Fruit fly (Drosophila melanogaster) whole organism, embryonic: ENCODE data around the gene CG5376.

Experiments
- CG10267 ChIP-seq: fragments of 200-800 bp; sonication (Bioruptor generic); optimal IDR thresholded peaks from 2 replicates; lab custom pipeline; 2018; ENCODE audit warnings: missing biosample characterization, mild to moderate bottlenecking, missing genetic modification characterization, moderate library complexity
- CG11247 ChIP-seq: fragments of 200-800 bp; sonication (Bioruptor generic); IDR thresholded peaks from 2 replicates; pipeline ENCODE4 v1.3.6; 2022; ENCODE audit warnings: missing biosample characterization, missing genetic modification characterization
- CG12659 ChIP-seq: fragments of 200-800 bp; sonication (Bioruptor generic); optimal IDR thresholded peaks from 3 replicates; lab custom pipeline; 2017; ENCODE audit warnings: mild to moderate bottlenecking, missing biosample characterization, missing genetic modification reagents, missing genetic modification characterization
- CG13424 ChIP-seq: fragments of 200-800 bp; sonication (Bioruptor generic); optimal IDR thresholded peaks from 2 replicates; lab custom pipeline; 2019; ENCODE audit warnings: missing biosample characterization, mild to moderate bottlenecking, missing genetic modification characterization, moderate library complexity
- CG14710 ChIP-seq: fragments of 200-800 bp; sonication (Bioruptor generic); optimal IDR thresholded peaks from 3 replicates; lab custom pipeline; 2019; ENCODE audit warnings: missing biosample characterization, mild to moderate bottlenecking, missing genetic modification characterization, moderate library complexity
- CG15601 ChIP-seq: fragments of 200-800 bp; sonication (Bioruptor generic); optimal IDR thresholded peaks from 3 replicates; lab custom pipeline; 2019; ENCODE audit warnings: missing biosample characterization, mild to moderate bottlenecking, missing genetic modification characterization, moderate library complexity
- CG1603 ChIP-seq: fragments of 200-800 bp; sonication (Bioruptor generic); optimal IDR thresholded peaks from 2 replicates; lab custom pipeline; 2019; ENCODE audit warnings: missing biosample characterization, mild to moderate bottlenecking, missing genetic modification characterization, moderate library complexity
- CG17186 ChIP-seq: fragments of 200-800 bp; sonication (Bioruptor generic); optimal IDR thresholded peaks from 3 replicates; lab custom pipeline; 2017; ENCODE audit warnings: missing biosample characterization, missing genetic modification reagents, missing genetic modification characterization
- CG2116 ChIP-seq: fragments of 200-800 bp; sonication (Bioruptor generic); optimal IDR thresholded peaks from 3 replicates; lab custom pipeline; 2018; ENCODE audit warnings: missing biosample characterization, mild to moderate bottlenecking, missing genetic modification characterization
- CG32532 ChIP-seq: fragments of 200-800 bp; sonication (Bioruptor generic); IDR thresholded peaks from 2 replicates; pipeline ENCODE4 v1.3.6; 2022; ENCODE audit warnings: missing biosample characterization, missing genetic modification characterization
- CG3281 ChIP-seq: fragments of 200-800 bp; sonication (Bioruptor generic); optimal IDR thresholded peaks from 3 replicates; lab custom pipeline; 2017; ENCODE audit warnings: missing biosample characterization, mild to moderate bottlenecking, missing genetic modification characterization
- CG4617 ChIP-seq: fragments of 200-800 bp; sonication (Bioruptor generic); optimal IDR thresholded peaks from 3 replicates; lab custom pipeline; 2016; ENCODE audit warnings: missing biosample characterization, missing genetic modification characterization, borderline replicate concordance
- CG4730 ChIP-seq: fragments of 200-800 bp; sonication (Bioruptor generic); IDR thresholded peaks from 2 replicates; pipeline ENCODE4 v1.3.6; 2022; ENCODE audit warnings: missing biosample characterization, missing genetic modification characterization
- CG5180 ChIP-seq: fragments of 200-800 bp; sonication (Bioruptor generic); optimal IDR thresholded peaks from 3 replicates; lab custom pipeline; 2017; ENCODE audit warnings: missing biosample characterization, missing genetic modification characterization, mild to moderate bottlenecking, moderate library complexity, missing genetic modification reagents
- CG6791 ChIP-seq: fragments of 200-800 bp; sonication (Bioruptor generic); IDR thresholded peaks from 3 replicates; pipeline ENCODE4 v1.3.6; 2022; ENCODE audit warnings: missing biosample characterization, missing genetic modification characterization; ENCODE audit not compliant: partially characterized antibody
- CG8359 ChIP-seq: fragments of 200-800 bp; sonication (Bioruptor generic); optimal IDR thresholded peaks from 2 replicates; lab custom pipeline; 2017; ENCODE audit warnings: missing biosample characterization, mild to moderate bottlenecking, missing genetic modification characterization, borderline replicate concordance
- CG9797 ChIP-seq: fragments of 200-800 bp; sonication (Bioruptor generic); optimal IDR thresholded peaks from 3 replicates; lab custom pipeline; 2018; ENCODE audit warnings: missing biosample characterization, mild to moderate bottlenecking, missing genetic modification characterization
- D ChIP-seq, 2 experiments: fragments of 200-800 bp in 1 of 2; fragments of >200 bp in 1 of 2; sonication (Bioruptor generic) in 1 of 2; optimal IDR thresholded peaks; 2 replicates in 1 of 2; 3 replicates in 1 of 2; lab custom pipeline; 2017; ENCODE audit warnings: mild to moderate bottlenecking in 1 of 2, missing biosample characterization in 1 of 2, missing genetic modification characterization in 1 of 2, missing genetic modification reagents in 1 of 2
- Dp ChIP-seq: fragments of 200-800 bp; sonication (Bioruptor generic); optimal IDR thresholded peaks from 2 replicates; lab custom pipeline; 2018; ENCODE audit warnings: missing biosample characterization, mild to moderate bottlenecking, missing genetic modification characterization, moderate library complexity
- E2f2 ChIP-seq: fragments of 200-800 bp; sonication (Bioruptor generic); IDR thresholded peaks from 2 replicates; pipeline ENCODE4 v1.3.6; 2022; ENCODE audit warnings: missing biosample characterization, missing genetic modification characterization
- ERR ChIP-seq: fragments of 200-800 bp; sonication (Bioruptor generic); optimal IDR thresholded peaks from 2 replicates; lab custom pipeline; 2016; ENCODE audit warnings: missing biosample characterization, missing genetic modification characterization
- Ets65A ChIP-seq: fragments of 200-800 bp; sonication (Bioruptor generic); peaks from one replicate; lab custom pipeline; 2016; ENCODE audit warnings: missing biosample characterization, missing genetic modification characterization
- Gsc ChIP-seq: fragments of 200-800 bp; sonication (Bioruptor generic); IDR thresholded peaks from 2 replicates; pipeline ENCODE4 v1.3.6; 2022; ENCODE audit warnings: missing biosample characterization, missing genetic modification characterization
- HHEX ChIP-seq: fragments of 200-800 bp; sonication (Bioruptor generic); optimal IDR thresholded peaks from 3 replicates; lab custom pipeline; 2017; ENCODE audit warnings: missing biosample characterization, mild to moderate bottlenecking, missing genetic modification characterization, missing genetic modification reagents
- Hand ChIP-seq: fragments of 200-800 bp; sonication (Bioruptor generic); optimal IDR thresholded peaks from 2 replicates; lab custom pipeline; 2017; ENCODE audit warnings: mild to moderate bottlenecking, missing biosample characterization, missing genetic modification reagents, missing genetic modification characterization
- Jarid2 ChIP-seq: fragments of 200-800 bp; sonication (Bioruptor generic); optimal IDR thresholded peaks from 3 replicates; lab custom pipeline; 2017; ENCODE audit warnings: mild to moderate bottlenecking, missing biosample characterization, missing genetic modification reagents, missing genetic modification characterization
- Mes4 ChIP-seq: fragments of 200-800 bp; sonication (Bioruptor generic); optimal IDR thresholded peaks from 2 replicates; lab custom pipeline; 2016; ENCODE audit warnings: missing biosample characterization, missing genetic modification characterization
- Sox100B ChIP-seq: fragments of 200-800 bp; sonication (Bioruptor generic); optimal IDR thresholded peaks from 3 replicates; lab custom pipeline; 2018; ENCODE audit warnings: missing biosample characterization, mild to moderate bottlenecking, missing genetic modification characterization
- Sry-β ChIP-seq: fragments of 200-800 bp; sonication (Bioruptor generic); optimal IDR thresholded peaks from 2 replicates; lab custom pipeline; 2018; ENCODE audit warnings: missing biosample characterization, mild to moderate bottlenecking, missing genetic modification characterization, moderate library complexity
- Vsx1 ChIP-seq: fragments of 200-800 bp; sonication (Bioruptor generic); optimal IDR thresholded peaks from 2 replicates; lab custom pipeline; 2017; ENCODE audit warnings: missing biosample characterization, mild to moderate bottlenecking, missing genetic modification characterization, missing genetic modification reagents
- YL-1 ChIP-seq: fragments of 200-800 bp; sonication (Bioruptor generic); optimal IDR thresholded peaks from 3 replicates; lab custom pipeline; 2017; ENCODE audit warnings: missing biosample characterization, mild to moderate bottlenecking, missing genetic modification characterization
- chinmo ChIP-seq: fragments of 200-800 bp; sonication (Bioruptor generic); IDR thresholded peaks from 4 replicates; pipeline ENCODE4 v1.3.6; 2022; ENCODE audit warnings: missing biosample characterization, missing genetic modification characterization; ENCODE audit not compliant: partially characterized antibody
- cwo ChIP-seq: fragments of 200-800 bp; sonication (Bioruptor generic); optimal IDR thresholded peaks from 3 replicates; lab custom pipeline; 2017; ENCODE audit warnings: missing biosample characterization, missing genetic modification characterization, mild to moderate bottlenecking, moderate library complexity, missing genetic modification reagents
- esg ChIP-seq: fragments of 200-800 bp; sonication (Bioruptor generic); conservative IDR thresholded peaks from 2 replicates; pipeline ENCODE4 v1.3.6; 2022; ENCODE audit warnings: missing biosample characterization, missing genetic modification characterization
- hbn ChIP-seq: fragments of 200-800 bp; sonication (Bioruptor generic); IDR thresholded peaks from 2 replicates; pipeline ENCODE4 v1.3.6; 2022; ENCODE audit warnings: missing biosample characterization, missing genetic modification characterization; ENCODE audit not compliant: partially characterized antibody
- hkb ChIP-seq, 2 experiments: fragments of 200-800 bp in 1 of 2; fragments of >200 bp in 1 of 2; sonication (Bioruptor generic) in 1 of 2; IDR thresholded peaks in 1 of 2; optimal IDR thresholded peaks in 1 of 2; 2 replicates each; pipeline versions ENCODE4 v1.3.6 to Lab custom; 2017 to 2022; ENCODE audit warnings: missing biosample characterization in 1 of 2, missing genetic modification characterization in 1 of 2
- knrl ChIP-seq: fragments of 200-800 bp; sonication (Bioruptor generic); IDR thresholded peaks from 3 replicates; pipeline ENCODE4 v1.3.6; 2022; ENCODE audit warnings: missing biosample characterization, missing genetic modification characterization; ENCODE audit not compliant: partially characterized antibody
- nerfin-2 ChIP-seq: fragments of 200-800 bp; sonication (Bioruptor generic); IDR thresholded peaks from 2 replicates; pipeline ENCODE4 v1.3.6; 2022; ENCODE audit warnings: missing biosample characterization, missing genetic modification characterization; ENCODE audit not compliant: partially characterized antibody
- oc ChIP-seq: fragments of 200-800 bp; sonication (Bioruptor generic); optimal IDR thresholded peaks from 2 replicates; lab custom pipeline; 2018; ENCODE audit warnings: missing biosample characterization, mild to moderate bottlenecking, missing genetic modification characterization, moderate library complexity
- otp ChIP-seq: fragments of 200-800 bp; sonication (Bioruptor generic); IDR thresholded peaks from 3 replicates; pipeline ENCODE4, ENCODE4 v1.3.6; 2022; ENCODE audit warnings: missing biosample characterization, missing genetic modification characterization
- phol ChIP-seq: fragments of 200-800 bp; sonication (Bioruptor generic); optimal IDR thresholded peaks from 3 replicates; lab custom pipeline; 2018; ENCODE audit warnings: missing biosample characterization, mild to moderate bottlenecking, missing genetic modification characterization, moderate library complexity
- ranshi ChIP-seq: fragments of 200-800 bp; sonication (Bioruptor generic); IDR thresholded peaks from 2 replicates; pipeline ENCODE4 v1.3.6; 2022; ENCODE audit warnings: missing biosample characterization, missing genetic modification characterization
- tap ChIP-seq: fragments of 200-800 bp; optimal IDR thresholded peaks from 3 replicates; lab custom pipeline; 2019; ENCODE audit warnings: missing biosample characterization, mild to moderate bottlenecking, missing genetic modification characterization, moderate library complexity
- vfl ChIP-seq: fragments of 200-800 bp; sonication (Bioruptor generic); optimal IDR thresholded peaks from 2 replicates; lab custom pipeline; 2016; ENCODE audit warnings: missing biosample characterization, missing genetic modification characterization
- wor ChIP-seq: fragments of 200-800 bp; sonication (Bioruptor generic); IDR thresholded peaks from 2 replicates; pipeline ENCODE4 v1.3.6; 2022; ENCODE audit warnings: missing biosample characterization, missing genetic modification characterization
- zfh2 ChIP-seq: fragments of 200-800 bp; sonication (Bioruptor generic); optimal IDR thresholded peaks from 2 replicates; lab custom pipeline; 2016; ENCODE audit warnings: missing biosample characterization, missing genetic modification characterization

CG5376 gene

DNA sequence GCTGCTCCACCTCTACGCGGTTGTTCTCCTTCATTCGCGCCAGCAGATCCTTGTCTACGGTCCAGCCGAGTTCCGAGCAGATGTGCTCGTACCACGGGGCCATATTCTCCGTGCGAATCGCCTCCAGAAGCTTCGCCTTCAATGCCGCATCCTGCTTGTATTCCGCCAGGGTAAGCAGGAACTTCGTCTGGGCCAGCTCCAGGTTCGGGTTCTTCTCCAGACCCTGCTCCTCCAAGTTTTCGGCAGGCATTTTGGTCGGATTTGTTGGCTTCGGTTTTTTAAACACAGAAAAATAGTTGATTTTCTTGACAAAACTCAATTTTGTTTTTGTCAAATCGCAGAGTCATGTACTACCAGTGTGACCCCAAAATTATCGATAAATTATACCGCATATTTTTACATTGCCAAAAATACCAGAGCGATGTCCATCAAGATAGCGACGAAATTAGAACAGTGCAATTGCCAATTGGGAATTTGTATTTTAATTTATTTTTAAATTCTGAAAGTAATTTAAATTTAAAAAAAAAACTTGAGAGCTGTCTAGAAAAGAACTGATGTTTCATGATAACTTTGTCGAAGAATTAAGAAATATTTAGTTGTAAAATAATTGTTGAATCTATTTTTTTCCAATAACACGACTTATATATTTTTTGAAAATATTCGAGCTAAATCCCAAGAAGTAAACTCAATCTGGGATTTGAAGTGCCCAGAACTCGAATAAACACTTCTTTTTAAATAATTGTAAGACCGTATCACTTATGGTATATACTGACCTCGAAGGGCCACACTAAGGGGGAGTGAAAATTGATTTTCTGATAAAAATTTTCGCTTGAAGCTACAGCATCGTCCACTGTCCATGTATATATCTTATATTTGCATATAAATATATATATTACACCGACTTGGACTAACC lies 26.8 kb downstream of the CG5376 start, which contains the start of the genes Rpn7 and AP-2mu (continued):
- TF ChIP-seq zfh2 (GFP tag; lab: Kevin White, UChicago) = peak; percentile 17
- no peak for TF ChIP-seq cwo (GFP tag; lab: Kevin White, UChicago)
- TF ChIP-seq esg (GFP tag; lab: Robert Waterston, UW) = no peak
- TF ChIP-seq phol (tag; lab: Kevin White, UChicago) = peak; percentile 44
- TF ChIP-seq Sox100B (GFP tag; lab: Kevin White, UChicago) = no peak
- peak; percentile 72 for TF ChIP-seq YL-1 (GFP tag; lab: Kevin White, UChicago)
- TF ChIP-seq nerfin-2 (GFP tag; lab: Robert Waterston, UW) = no peak
- no peak for TF ChIP-seq CG8359
- TF ChIP-seq Hand (GFP tag; lab: Kevin White, UChicago) = no peak
- no peak for TF ChIP-seq tap (tag; lab: Kevin White, UChicago)
- peak; percentile 11 for TF ChIP-seq CG4617 (GFP tag; lab: Kevin White, UChicago)
- no peak for TF ChIP-seq chinmo (GFP tag; lab: Robert Waterston, UW)
- no peak for TF ChIP-seq HHEX (GFP tag; lab: Kevin White, UChicago)
- TF ChIP-seq Sry-β (GFP tag; lab: Kevin White, UChicago) = no peak
- no peak for TF ChIP-seq ranshi (GFP tag; lab: Robert Waterston, UW)
- TF ChIP-seq CG2116 (GFP tag; lab: Kevin White, UChicago) = peak; percentile 54
- TF ChIP-seq CG13424 (tag; lab: Kevin White, UChicago) = no peak
- peak; percentile 4 for TF ChIP-seq CG15601 (tag; lab: Kevin White, UChicago)
- no peak for TF ChIP-seq otp
- no peak for TF ChIP-seq knrl
- TF ChIP-seq Vsx1 (GFP tag; lab: Kevin White, UChicago) = no peak
- no peak for TF ChIP-seq Jarid2 (GFP tag; lab: Kevin White, UChicago)
- TF ChIP-seq CG5180 (GFP tag; lab: Kevin White, UChicago) = no peak
- peak; percentile 70 for TF ChIP-seq CG12659 (GFP tag; lab: Kevin White, UChicago)
- TF ChIP-seq vfl (GFP tag; lab: Kevin White, UChicago) = no peak
- TF ChIP-seq Ets65A (GFP tag; lab: Kevin White, UChicago) = peak; percentile 16
- no peak for TF ChIP-seq hkb (optimal IDR thresholded peaks at IDR 0.05; lab: Kevin White, UChicago)
- no peak for TF ChIP-seq hkb (GFP tag; IDR thresholded peaks at IDR 0.05; lab: Robert Waterston, UW)
- TF ChIP-seq CG4730 (GFP tag; lab: Robert Waterston, UW) = no peak
- peak; percentile 99 for TF ChIP-seq CG14710
- TF ChIP-seq CG32532 = no peak
- no peak for TF ChIP-seq CG6791 (GFP tag; lab: Robert Waterston, UW)
- no peak for TF ChIP-seq CG11247
- no peak for TF ChIP-seq Mes4 (GFP tag; lab: Kevin White, UChicago)
- no peak for TF ChIP-seq Gsc (GFP tag; lab: Robert Waterston, UW)
- TF ChIP-seq hbn (GFP tag; lab: Robert Waterston, UW) = no peak
- TF ChIP-seq ERR (GFP tag; lab: Kevin White, UChicago) = no peak
- TF ChIP-seq CG1603 = peak; percentile 96
- TF ChIP-seq CG17186 = peak; percentile 10
- no peak for TF ChIP-seq oc (tag; lab: Kevin White, UChicago)
- peak; percentile 55 for TF ChIP-seq CG10267 (tag; lab: Kevin White, UChicago)
- TF ChIP-seq Dp = peak; percentile 40
- TF ChIP-seq E2f2 (GFP tag; lab: Robert Waterston, UW) = peak; percentile 51; the same call in 1 of the 2 replicates
- TF ChIP-seq D (optimal IDR thresholded peaks at IDR 0.05; lab: Kevin White, UChicago) = no peak
- TF ChIP-seq D (GFP tag; optimal IDR thresholded peaks at IDR 0.05; lab: Kevin White, UChicago) = no peak
- TF ChIP-seq CG3281 (GFP tag; lab: Kevin White, UChicago) = no peak
- no peak for TF ChIP-seq wor (GFP tag; lab: Robert Waterston, UW)
- TF ChIP-seq CG9797 (GFP tag; lab: Kevin White, UChicago) = peak; percentile 75
